Worm (Caenorhabditis elegans) whole organism, L4/young adult: ENCODE data around the gene Y7A5A.3.

Experiments
- dao-5 ChIP-seq: sonication (generic microtip); optimal IDR thresholded peaks from 2 replicates; lab custom pipeline; 2016; ENCODE audit warnings: missing genotype, missing genetic modification characterization, moderate library complexity, missing compliant biosample characterization
- him-1 ChIP-seq: sonication (generic microtip); optimal IDR thresholded peaks from 2 replicates; lab custom pipeline; 2016; ENCODE audit warnings: missing genotype, missing genetic modification reagents, missing genetic modification characterization, missing compliant biosample characterization

ce11 chrX:15782027-15782426, 2.4 kb downstream of the Y7A5A.3 start, which contains the start of gene Y7A5A.24:
- TF ChIP-seq him-1 (tag; lab: Kevin White, UChicago) (no peak), dao-5 (no peak)
